Worm (Caenorhabditis elegans) whole organism, midembryonic: ENCODE measurements around the gene F28C1.3.

Experiments
- T22C8.4 ChIP-seq: fragments of 200-800 bp; sonication (Bioruptor generic); IDR thresholded peaks from 2 replicates; pipeline ENCODE4 v1.3.6; 2022; ENCODE audit warnings: missing genetic modification characterization, missing compliant biosample characterization

F28C1.3 gene

DNA sequence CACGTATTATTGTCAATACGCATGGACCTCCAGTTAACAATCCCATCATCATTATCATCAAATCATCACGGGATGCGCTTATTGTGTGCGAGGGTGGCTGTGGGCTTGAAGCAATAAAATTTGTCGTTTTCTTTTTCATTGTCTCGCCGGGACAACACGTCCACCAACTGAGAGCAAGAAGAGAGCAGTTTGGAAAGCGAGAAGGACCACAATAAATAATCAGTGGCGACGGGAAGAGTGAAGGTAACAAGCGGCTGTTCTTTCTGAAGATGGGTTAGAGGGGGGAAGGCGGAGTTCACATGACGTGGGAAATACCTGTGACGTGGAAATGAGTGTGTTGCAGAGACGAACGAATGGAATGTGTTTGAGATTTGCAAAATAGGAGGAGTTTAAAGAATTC, 50.3 kb downstream of the F28C1.3 start:
- TF ChIP-seq T22C8.4 (GFP tag; lab: Robert Waterston, UW) = no peak
